Fruit fly (Drosophila melanogaster) whole organism, wandering third instar larva: Measurements from ENCODE around the gene CG43254.

Source experiments
- HLH106 ChIP-seq: fragments of 200-800 bp; optimal IDR thresholded peaks from 3 replicates; lab custom pipeline; 2019; ENCODE audit warnings: missing biosample characterization, mild to moderate bottlenecking, missing genetic modification characterization, moderate library complexity
- Hr78 ChIP-seq: fragments of >200 bp; optimal IDR thresholded peaks from 2 replicates; lab custom pipeline; 2017; ENCODE audit warnings: missing biosample characterization, missing genetic modification characterization
- Rel ChIP-seq, 2 experiments: fragments of 200-800 bp; sonication (Bioruptor generic) in 1 of 2; optimal IDR thresholded peaks; 2 replicates in 1 of 2; 3 replicates in 1 of 2; lab custom pipeline; 2016 to 2019; ENCODE audit warnings: mild to moderate bottlenecking in 2 of 2, missing biosample characterization in 2 of 2, missing genetic modification characterization in 2 of 2, moderate library complexity in 1 of 2
- jim ChIP-seq: fragments of 175-275, 200-325 bp; sonication (Bioruptor generic); optimal IDR thresholded peaks from 2 replicates; lab custom pipeline; 2016; ENCODE audit warnings: missing biosample characterization, mild to moderate bottlenecking, missing genetic modification characterization
- psq ChIP-seq: fragments of 200-800 bp; sonication (Bioruptor generic); optimal IDR thresholded peaks from 3 replicates; lab custom pipeline; 2017; ENCODE audit warnings: missing biosample characterization, mild to moderate bottlenecking, missing genetic modification characterization, moderate library complexity
- sage ChIP-seq: fragments of 200-800 bp; sonication (Bioruptor generic); optimal IDR thresholded peaks from 2 replicates; lab custom pipeline; 2016; ENCODE audit warnings: missing biosample characterization, mild to moderate bottlenecking, missing genetic modification characterization
- tai ChIP-seq: sonication (Bioruptor generic); optimal IDR thresholded peaks from 2 replicates; lab custom pipeline; 2016; ENCODE audit warnings: missing biosample characterization, missing genetic modification characterization
- usp ChIP-seq: fragments of >200 bp; optimal IDR thresholded peaks from 2 replicates; lab custom pipeline; 2017; ENCODE audit warnings: missing biosample characterization, missing genetic modification characterization

- TF ChIP-seq jim (GFP tag; lab: Kevin White, UChicago), result no peak
- TF ChIP-seq sage, result no peak
- TF ChIP-seq psq (GFP tag; lab: Kevin White, UChicago), result no peak
- no peak for TF ChIP-seq Hr78 (GFP tag; lab: Kevin White, UChicago)
- TF ChIP-seq HLH106 (tag; lab: Kevin White, UChicago), result no peak
- TF ChIP-seq usp (GFP tag; lab: Kevin White, UChicago), result no peak
- TF ChIP-seq Rel (GFP tag; optimal IDR thresholded peaks at IDR 0.05; lab: Kevin White, UChicago), result no peak
- TF ChIP-seq Rel (tag; optimal IDR thresholded peaks at IDR 0.05; lab: Kevin White, UChicago), result no peak
- no peak for TF ChIP-seq tai
Measured at dm6 chr3R:7759486-7759885, 20.1 kb upstream of the CG43254 start, which contains the start of gene Sp7.
